Worm (Caenorhabditis elegans) whole organism, midembryonic: Measurements from ENCODE around the gene nhx-1.
"Not testable (repeated sequence)": the region's sequence is repeated elsewhere in the genome, so short reads cannot be mapped to it uniquely, and the experiment has no call there.

ENCODE experiments used
- T22C8.4 ChIP-seq: fragments of 200-800 bp; sonication (Bioruptor generic); IDR thresholded peaks from 2 replicates; pipeline ENCODE4 v1.3.6; 2022; ENCODE audit warnings: missing genetic modification characterization, missing compliant biosample characterization
- cog-1 ChIP-seq: sonication (generic microtip); optimal IDR thresholded peaks from 2 replicates; lab custom pipeline; 2016; ENCODE audit warnings: missing genetic modification characterization, missing compliant biosample characterization
- flt-1 ChIP-seq: fragments of 200-800 bp; sonication (Bioruptor generic); IDR thresholded peaks from 2 replicates; pipeline ENCODE4 v1.3.6; 2022; ENCODE audit warnings: missing genetic modification characterization, missing compliant biosample characterization
- klf-2 ChIP-seq: fragments of 200-800 bp; sonication (Bioruptor generic); conservative IDR thresholded peaks from 2 replicates; pipeline ENCODE4 v1.3.6; 2022; ENCODE audit warnings: missing genetic modification reagents, missing genetic modification characterization, missing compliant biosample characterization
- med-1 ChIP-seq: sonication (generic microtip); optimal IDR thresholded peaks from 2 replicates; lab custom pipeline; 2017; ENCODE audit warnings: missing genetic modification characterization, mild to moderate bottlenecking, missing compliant biosample characterization, antibody characterized with exemption, missing genetic modification reagents; ENCODE audit not compliant: insufficient read depth
- ref-1 ChIP-seq: fragments of 200-800 bp; sonication (Bioruptor generic); conservative IDR thresholded peaks from 2 replicates; pipeline ENCODE4 v1.3.6; 2022; ENCODE audit warnings: missing genetic modification reagents, missing genetic modification characterization, missing compliant biosample characterization
- tab-1 ChIP-seq: fragments of 200-800 bp; sonication (Bioruptor generic); IDR thresholded peaks from 2 replicates; pipeline ENCODE4 v1.3.6; 2022; ENCODE audit warnings: missing genetic modification characterization, missing compliant biosample characterization
- ztf-23 ChIP-seq: fragments of 200-800 bp; sonication (Bioruptor generic); IDR thresholded peaks from 2 replicates; pipeline ENCODE4 v1.3.6; 2022; ENCODE audit warnings: missing genetic modification reagents, missing genetic modification characterization, missing compliant biosample characterization
- ztf-29 ChIP-seq: fragments of 200-800 bp; sonication (Bioruptor generic); IDR thresholded peaks from 2 replicates; pipeline ENCODE4 v1.3.6; 2022; ENCODE audit warnings: missing genetic modification reagents, missing genetic modification characterization, missing compliant biosample characterization

Gene nhx-1

ce11 chrX:16055245-16055644 lies 38.3 kb downstream of the nhx-1 start, which contains the start of gene T27A8.7:
TSS of gene T27A8.7 (plus strand) at chrX:16055545.
- TF ChIP-seq flt-1 = no peak
- no peak for TF ChIP-seq ztf-23
- no peak for TF ChIP-seq ztf-29

- TF ChIP-seq ztf-29 = no peak
- TF ChIP-seq med-1 (GFP tag; lab: Kevin White, UChicago) = no peak
- peak; percentile 84 for TF ChIP-seq cog-1 (tag; lab: Kevin White, UChicago)
- TF ChIP-seq tab-1 (GFP tag; lab: Robert Waterston, UW) = no peak
- peak; percentile 75 for TF ChIP-seq ztf-23
- TF ChIP-seq flt-1 = peak; percentile 40; the same call in 1 of the 2 replicates
- 0 out of 2 replicates have a peak, but pooled peaks have one; percentile 33 for TF ChIP-seq ref-1 (GFP tag; lab: Robert Waterston, UW)
- peak; percentile 36; the same call in 1 of the 2 replicates for TF ChIP-seq T22C8.4 (GFP tag; lab: Robert Waterston, UW)
- peak; percentile 63 for TF ChIP-seq klf-2 (GFP tag; lab: Robert Waterston, UW)
Observed at ce11 chrX:16056404-16056803, 39.5 kb downstream of the nhx-1 start.

ce11 chrX:16058845-16059244 lies 41.9 kb downstream of the nhx-1 start, which contains the start of gene T27A8.2:
TSS of gene T27A8.2 (minus strand) at chrX:16058945.
- TF ChIP-seq T22C8.4 (GFP tag; lab: Robert Waterston, UW) (peak; percentile 17; the same call in 1 of the 2 replicates), ztf-23 (no peak)

- TF ChIP-seq klf-2 (GFP tag; lab: Robert Waterston, UW); ref-1 (GFP tag; lab: Robert Waterston, UW); ztf-23: not testable (repeated sequence)
Observed at ce11 chrX:16062385-16062784, 45.5 kb downstream of the nhx-1 start, which contains the start of gene T27A8.3. TSS of gene T27A8.3 (plus strand) at chrX:16062685.

- TF ChIP-seq T22C8.4 (GFP tag; lab: Robert Waterston, UW) (no peak), cog-1 (tag; lab: Kevin White, UChicago) (no peak), ztf-23 (no peak), tab-1 (GFP tag; lab: Robert Waterston, UW) (no peak), flt-1 (no peak), ztf-29 (no peak), med-1 (GFP tag; lab: Kevin White, UChicago) (no peak), ref-1 (GFP tag; lab: Robert Waterston, UW) (no peak), klf-2 (GFP tag; lab: Robert Waterston, UW) (no peak)
Observed at ce11 chrX:16067984-16068383, 51.1 kb downstream of the nhx-1 start.
